Worm (Caenorhabditis elegans): Measurements from ENCODE around the gene hrpa-1.
A peak's percentile ranks its signal among the peaks of the same experiment; 100 is the strongest.

Gene hrpa-1

ce11 chrIV:3338676-3339075 lies at the start of gene hrpa-1:
hrpa-1 (minus strand) TSS chrIV:3338867.
- TF ChIP-seq him-1 (tag; optimal IDR thresholded peaks at IDR 0.05): peak; percentile 47
- TF ChIP-seq W03F9.2 (tag; optimal IDR thresholded peaks at IDR 0.05): peak; percentile 78
- TF ChIP-seq dao-5 (tag; optimal IDR thresholded peaks at IDR 0.05): no peak

DNA sequence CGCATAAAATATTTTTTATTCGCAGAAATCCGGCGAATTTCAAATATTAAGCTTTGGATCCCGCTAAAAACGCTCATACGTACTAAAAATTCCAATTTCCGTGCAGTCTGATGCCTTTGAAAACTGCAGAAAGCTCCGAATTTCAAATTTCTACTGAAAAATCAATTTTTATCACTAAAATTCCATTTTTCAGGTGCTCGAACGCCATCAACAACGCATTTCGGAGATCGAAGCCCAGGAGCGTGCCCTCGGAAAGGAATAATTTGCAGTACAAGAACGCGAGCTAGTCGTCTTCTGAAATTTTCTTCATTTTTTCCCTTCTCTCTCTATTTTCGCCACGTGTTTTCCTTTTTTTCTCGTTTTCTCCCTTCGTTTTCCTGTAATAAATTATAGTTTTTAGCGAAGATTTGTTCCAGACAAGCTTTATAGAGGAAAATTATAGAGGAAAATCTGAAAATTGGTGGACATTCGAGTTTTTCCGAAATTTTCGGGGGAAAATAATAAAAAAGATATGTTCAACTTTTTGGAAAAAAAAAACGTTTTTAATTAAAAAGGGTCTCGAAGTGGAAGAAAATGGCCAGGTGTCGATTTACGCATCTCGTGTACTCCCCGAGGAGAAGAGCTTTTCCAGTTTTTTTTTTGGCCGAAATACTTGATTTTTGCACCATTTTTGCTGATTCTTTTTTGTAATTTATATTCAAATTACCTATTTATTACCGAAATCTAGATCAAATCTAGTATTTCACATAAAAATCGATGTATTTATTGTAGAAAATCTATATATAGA lies 48.0 kb upstream of the hrpa-1 start:
- TF ChIP-seq dao-5 (tag; optimal IDR thresholded peaks at IDR 0.05): no peak
- no peak for TF ChIP-seq him-1 (tag; optimal IDR thresholded peaks at IDR 0.05)
- no peak for TF ChIP-seq W03F9.2 (tag; optimal IDR thresholded peaks at IDR 0.05)

DNA sequence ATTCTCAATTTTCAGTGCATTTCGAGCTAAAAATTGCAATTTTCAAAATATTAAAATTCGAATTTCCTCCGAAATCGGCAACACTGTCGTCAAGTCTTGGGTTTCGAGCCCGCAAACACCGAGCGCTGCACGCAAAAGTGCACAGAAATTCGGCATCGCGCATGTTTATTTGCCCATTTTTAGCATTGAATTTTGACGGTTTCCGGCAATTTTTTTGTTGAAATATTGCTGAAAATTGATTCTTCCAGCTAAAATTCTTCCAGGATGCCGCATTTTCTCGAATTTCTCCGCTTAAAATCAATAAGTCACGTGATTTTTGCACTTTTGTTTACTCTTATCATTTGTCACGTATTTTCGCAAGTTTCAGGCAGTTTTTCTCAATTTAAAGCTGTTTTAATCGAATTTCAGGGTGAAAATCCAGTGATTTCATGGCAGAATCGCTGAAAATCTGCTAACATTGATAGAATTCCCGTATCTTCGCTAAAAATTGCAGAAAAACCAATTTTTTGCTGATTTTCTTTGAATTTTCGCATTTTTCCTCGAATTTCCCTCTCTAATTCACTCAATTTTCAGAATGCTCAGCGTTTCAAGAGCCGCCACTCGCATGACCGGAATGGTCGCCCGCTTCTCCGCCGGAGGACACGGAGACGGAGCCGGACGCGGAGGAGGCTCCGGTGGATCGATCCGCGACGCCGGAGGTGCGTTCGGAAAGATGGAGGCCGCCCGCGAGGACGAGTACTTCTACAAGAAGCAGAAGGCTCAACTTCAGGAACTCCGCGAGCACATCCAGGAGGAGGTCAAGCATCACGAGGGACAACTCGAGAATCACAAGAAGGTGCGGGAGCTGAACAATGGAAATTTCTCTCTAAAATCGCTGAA lies 46.9 kb upstream of the hrpa-1 start, which contains the start of gene mai-2:
TSS of gene mai-2 (plus strand) at position 574 of the 879 bp plus-strand sequence.
- TF ChIP-seq W03F9.2 (tag; optimal IDR thresholded peaks at IDR 0.05): no peak
- TF ChIP-seq dao-5 (tag; optimal IDR thresholded peaks at IDR 0.05): no peak
- TF ChIP-seq him-1 (tag; optimal IDR thresholded peaks at IDR 0.05): no peak

DNA sequence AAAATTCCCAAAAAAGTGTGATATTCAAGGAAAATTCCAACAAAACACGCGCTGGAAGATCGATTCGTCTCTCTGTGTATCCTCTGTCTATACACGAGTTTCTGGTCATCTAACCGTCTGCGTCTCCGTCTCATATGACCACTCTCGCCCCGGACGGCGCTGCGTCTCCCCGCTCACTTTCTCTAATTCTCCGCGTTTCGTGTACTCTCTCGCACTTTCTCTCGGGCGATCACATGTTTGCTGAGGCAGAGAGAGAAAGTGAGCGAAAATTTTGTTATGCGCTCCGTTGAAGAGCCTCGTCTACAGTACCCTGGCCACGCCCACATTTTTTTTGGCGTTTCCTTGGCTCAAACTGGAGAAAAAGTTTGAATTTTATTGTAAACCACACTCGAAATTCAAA lies 45.9 kb upstream of the hrpa-1 start:
- peak; percentile 34 for TF ChIP-seq W03F9.2 (tag; optimal IDR thresholded peaks at IDR 0.05)
- TF ChIP-seq dao-5 (tag; optimal IDR thresholded peaks at IDR 0.05): no peak
- TF ChIP-seq him-1 (tag; optimal IDR thresholded peaks at IDR 0.05): peak; percentile 28

ce11 chrIV:3384047-3384446 lies 45.4 kb upstream of the hrpa-1 start, which contains the start of gene B0546.4:
B0546.4 (minus strand) TSS chrIV:3384147.
- TF ChIP-seq him-1 (tag; optimal IDR thresholded peaks at IDR 0.05) (no peak), W03F9.2 (tag; optimal IDR thresholded peaks at IDR 0.05) (no peak), dao-5 (tag; optimal IDR thresholded peaks at IDR 0.05) (no peak)

- no peak for TF ChIP-seq him-1 (tag; optimal IDR thresholded peaks at IDR 0.05)
- no peak for TF ChIP-seq dao-5 (tag; optimal IDR thresholded peaks at IDR 0.05)
- no peak for TF ChIP-seq W03F9.2 (tag; optimal IDR thresholded peaks at IDR 0.05)
Measured at ce11 chrIV:3383203-3383602, 44.5 kb upstream of the hrpa-1 start.

ce11 chrIV:3382338-3382907 lies 43.8 kb upstream of the hrpa-1 start, which contains the start of gene B0546.3:
B0546.3 (minus strand) TSS chrIV:3382841.
- TF ChIP-seq dao-5 (tag; optimal IDR thresholded peaks at IDR 0.05) (no peak), him-1 (tag; optimal IDR thresholded peaks at IDR 0.05) (no peak), W03F9.2 (tag; optimal IDR thresholded peaks at IDR 0.05) (no peak)

- no peak for TF ChIP-seq dao-5 (tag; optimal IDR thresholded peaks at IDR 0.05)
- no peak for TF ChIP-seq him-1 (tag; optimal IDR thresholded peaks at IDR 0.05)
- no peak for TF ChIP-seq W03F9.2 (tag; optimal IDR thresholded peaks at IDR 0.05)
Measured at ce11 chrIV:3378080-3378804, 39.6 kb upstream of the hrpa-1 start, which contains the start of gene otub-4. otub-4 (minus strand) TSS chrIV:3378130.

ce11 chrIV:3373370-3373769 lies 34.7 kb upstream of the hrpa-1 start:
- TF ChIP-seq him-1 (tag; optimal IDR thresholded peaks at IDR 0.05) (no peak), dao-5 (tag; optimal IDR thresholded peaks at IDR 0.05) (no peak), W03F9.2 (tag; optimal IDR thresholded peaks at IDR 0.05) (no peak)

- TF ChIP-seq dao-5 (tag; optimal IDR thresholded peaks at IDR 0.05) (no peak), W03F9.2 (tag; optimal IDR thresholded peaks at IDR 0.05) (no peak), him-1 (tag; optimal IDR thresholded peaks at IDR 0.05) (no peak)
Measured at ce11 chrIV:3368638-3369247, 30.1 kb upstream of the hrpa-1 start, which contains the start of gene vha-19. vha-19 (plus strand) TSS chrIV:3369197.

DNA sequence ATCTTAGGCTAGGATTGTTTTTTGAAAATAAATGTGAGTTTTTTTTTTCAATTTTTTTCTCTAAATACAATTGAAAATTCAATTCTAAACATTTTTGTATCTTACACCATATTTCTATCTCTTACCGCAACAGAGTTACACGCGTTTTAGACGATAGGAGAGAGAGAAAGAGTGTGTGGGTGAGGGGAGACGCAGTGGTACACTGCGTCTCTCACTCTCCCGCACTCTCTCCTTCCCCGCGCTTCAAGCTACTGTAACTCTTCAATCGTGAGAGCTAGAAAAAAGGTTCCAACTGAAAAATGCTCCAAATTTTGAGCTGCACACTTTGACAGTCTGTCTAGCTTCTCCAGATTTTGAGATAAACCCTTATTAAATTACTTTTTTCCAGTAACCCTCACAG lies 25.1 kb upstream of the hrpa-1 start:
- no peak for TF ChIP-seq dao-5 (tag; optimal IDR thresholded peaks at IDR 0.05)
- TF ChIP-seq W03F9.2 (tag; optimal IDR thresholded peaks at IDR 0.05): no peak
- TF ChIP-seq him-1 (tag; optimal IDR thresholded peaks at IDR 0.05): no peak

ce11 chrIV:3363221-3363620 lies 24.6 kb upstream of the hrpa-1 start, which contains the start of gene Y55H10A.2:
Y55H10A.2 (plus strand) TSS chrIV:3363521.
- TF ChIP-seq him-1 (tag; optimal IDR thresholded peaks at IDR 0.05): no peak
- TF ChIP-seq dao-5 (tag; optimal IDR thresholded peaks at IDR 0.05): no peak
- TF ChIP-seq W03F9.2 (tag; optimal IDR thresholded peaks at IDR 0.05): no peak
